Worm (Caenorhabditis elegans) whole organism, L4 larva: ENCODE results near the gene fbxb-15.
"Not testable (repeated sequence)": the region's sequence is repeated elsewhere in the genome, so short reads cannot be mapped to it uniquely, and the experiment has no call there.

Experiments
- ceh-28 ChIP-seq: fragments of 150-350 bp; optimal IDR thresholded peaks from 2 replicates; lab custom pipeline; 2014; ENCODE audit warnings: missing biosample characterization, missing genetic modification reagents, missing genetic modification characterization
- dve-1 ChIP-seq: sonication (generic microtip); optimal IDR thresholded peaks from 2 replicates; lab custom pipeline; 2017; ENCODE audit warnings: antibody characterized with exemption, mild to moderate bottlenecking, missing genetic modification characterization, missing compliant biosample characterization; ENCODE audit not compliant: insufficient read depth
- lin-15B ChIP-seq: fragments of 150-350 bp; sonication (generic microtip); optimal IDR thresholded peaks from 3 replicates; lab custom pipeline; 2014; ENCODE audit warnings: missing biosample characterization, missing genetic modification characterization
- nhr-28 ChIP-seq: fragments of 150-350 bp; optimal IDR thresholded peaks from 2 replicates; lab custom pipeline; 2014; ENCODE audit warnings: missing biosample characterization, missing genetic modification characterization
- saeg-2 ChIP-seq: fragments of 200-800 bp; sonication (Bioruptor generic); IDR thresholded peaks from 2 replicates; pipeline ENCODE4 v1.3.6; 2022; ENCODE audit warnings: missing genetic modification reagents, missing genetic modification characterization, missing compliant biosample characterization

ce11 chrII:1627783-1628182 lies 25.5 kb downstream of the fbxb-15 start, which contains the start of gene C08E3.15:
- TF ChIP-seq nhr-28 (tag; lab: Kevin White, UChicago); lin-15B (tag; lab: Kevin White, UChicago); saeg-2 (GFP tag; lab: Robert Waterston, UW); ceh-28 (tag; lab: Kevin White, UChicago); dve-1 (tag; lab: Kevin White, UChicago): not testable (repeated sequence)
